Worm (Caenorhabditis elegans) whole organism, L1 larva: Measurements from ENCODE around the gene nas-32.

Experiments
- C04F5.9 ChIP-seq: sonication (generic microtip); optimal IDR thresholded peaks from 2 replicates; lab custom pipeline; 2016; ENCODE audit warnings: missing genetic modification characterization, missing compliant biosample characterization
- alr-1 ChIP-seq: fragments of 200-800 bp; sonication (Bioruptor generic); optimal IDR thresholded peaks from 2 replicates; lab custom pipeline; 2018; ENCODE audit warnings: borderline replicate concordance, mild to moderate bottlenecking, missing genetic modification characterization, missing compliant biosample characterization
- grh-1 ChIP-seq: fragments of 200-800 bp; sonication (Bioruptor generic); IDR thresholded peaks from 2 replicates; pipeline ENCODE4 v1.3.6; 2022; ENCODE audit warnings: missing genetic modification reagents, missing genetic modification characterization, missing compliant biosample characterization
- isw-1 ChIP-seq: fragments of 200-800 bp; sonication (Bioruptor generic); IDR thresholded peaks from 2 replicates; pipeline ENCODE4 v1.3.6; 2022; ENCODE audit warnings: missing genetic modification characterization, missing compliant biosample characterization
- lin-15B ChIP-seq: fragments of 150-350 bp; sonication (generic microtip); optimal IDR thresholded peaks from 3 replicates; lab custom pipeline; 2014; ENCODE audit warnings: missing biosample characterization, missing genetic modification characterization
- mep-1 ChIP-seq: fragments of 150-350 bp; optimal IDR thresholded peaks from 2 replicates; lab custom pipeline; 2014; ENCODE audit warnings: missing biosample characterization, missing genetic modification characterization
- nhr-20 ChIP-seq: sonication (generic microtip); optimal IDR thresholded peaks from 2 replicates; lab custom pipeline; 2016; ENCODE audit warnings: mild to moderate bottlenecking, missing genetic modification characterization, missing compliant biosample characterization
- nhr-47 ChIP-seq: sonication (generic microtip); optimal IDR thresholded peaks from 2 replicates; lab custom pipeline; 2016; ENCODE audit warnings: mild to moderate bottlenecking, missing genetic modification characterization, moderate library complexity, missing compliant biosample characterization
- nhr-90 ChIP-seq: sonication (generic microtip); optimal IDR thresholded peaks from 2 replicates; lab custom pipeline; 2016; ENCODE audit warnings: mild to moderate bottlenecking, missing genetic modification characterization, missing compliant biosample characterization; ENCODE audit not compliant: poor library complexity
- pax-3 ChIP-seq: fragments of 200-800 bp; sonication (Bioruptor generic); optimal IDR thresholded peaks from 2 replicates; lab custom pipeline; 2018; ENCODE audit warnings: mild to moderate bottlenecking, missing genetic modification characterization, moderate library complexity, missing compliant biosample characterization
- pqm-1 ChIP-seq: sonication (generic microtip); optimal IDR thresholded peaks from 3 replicates; lab custom pipeline; 2017; ENCODE audit warnings: missing biosample characterization, missing genetic modification characterization
- rnt-1 ChIP-seq: sonication (generic microtip); optimal IDR thresholded peaks from 2 replicates; lab custom pipeline; 2016; ENCODE audit warnings: mild to moderate bottlenecking, missing genetic modification characterization, moderate library complexity, missing compliant biosample characterization
- tbx-2 ChIP-seq: sonication (generic microtip); optimal IDR thresholded peaks from 2 replicates; lab custom pipeline; 2016; ENCODE audit warnings: missing genetic modification characterization, missing compliant biosample characterization
- unc-30 ChIP-seq: sonication (generic microtip); optimal IDR thresholded peaks from 2 replicates; lab custom pipeline; 2017; ENCODE audit warnings: missing biosample characterization, missing genetic modification characterization
- unc-86 ChIP-seq: sonication (generic microtip); optimal IDR thresholded peaks from 2 replicates; lab custom pipeline; 2016; ENCODE audit warnings: missing genetic modification characterization, missing compliant biosample characterization

nas-32 gene

ce11 chrV:847521-847920 lies 51.5 kb downstream of the nas-32 start, which contains the start of gene srbc-13:
Gene srbc-13, plus strand, starts transcription at chrV:847821.
- TF ChIP-seq C04F5.9 (tag; lab: Kevin White, UChicago), result no peak
- no peak for TF ChIP-seq unc-30 (tag; lab: Kevin White, UChicago)
- TF ChIP-seq nhr-47 (tag; lab: Kevin White, UChicago), result no peak
- no peak for TF ChIP-seq lin-15B (tag; lab: Kevin White, UChicago)
- no peak for TF ChIP-seq mep-1 (tag; lab: Kevin White, UChicago)
- TF ChIP-seq isw-1 (GFP tag; lab: Robert Waterston, UW), result no peak
- TF ChIP-seq grh-1 (GFP tag; lab: Robert Waterston, UW), result no peak
- TF ChIP-seq alr-1 (tag; lab: Kevin White, UChicago), result no peak
- TF ChIP-seq pax-3 (tag; lab: Kevin White, UChicago), result no peak
- no peak for TF ChIP-seq rnt-1 (tag; lab: Kevin White, UChicago)
- TF ChIP-seq pqm-1 (tag; lab: Kevin White, UChicago), result no peak
- no peak for TF ChIP-seq nhr-20
- no peak for TF ChIP-seq tbx-2 (tag; lab: Kevin White, UChicago)
- no peak for TF ChIP-seq nhr-90 (tag; lab: Kevin White, UChicago)
- TF ChIP-seq unc-86, result no peak
